Worm (Caenorhabditis elegans): Measurements from ENCODE around the gene unc-46.

ce11 chrV:5146394-5146793, 47.6 kb upstream of the unc-46 start, which contains the start of gene F14F9.6:
- TF ChIP-seq zip-4 (GFP tag; optimal IDR thresholded peaks at IDR 0.05) (no peak), nhr-28 (tag; optimal IDR thresholded peaks at IDR 0.05) (no peak), mab-9 (GFP tag; IDR thresholded peaks at IDR 0.05) (no peak), fos-1 (tag; optimal IDR thresholded peaks at IDR 0.05) (no peak), lir-3 (tag; optimal IDR thresholded peaks at IDR 0.05; ENCODE audit: poor library complexity) (no peak), C34B4.2 (tag; optimal IDR thresholded peaks at IDR 0.05) (no peak), unc-130 (tag; optimal IDR thresholded peaks at IDR 0.05) (no peak)

All from whole organism, L1 larva.